Worm (Caenorhabditis elegans) whole organism, L1 larva: ENCODE data around the gene T28D6.7.

Experiments used
- C04F5.9 ChIP-seq: sonication (generic microtip); optimal IDR thresholded peaks from 2 replicates; lab custom pipeline; 2016; ENCODE audit warnings: missing genetic modification characterization, missing compliant biosample characterization
- aha-1 ChIP-seq: fragments of 150-350 bp; optimal IDR thresholded peaks from 2 replicates; lab custom pipeline; 2014; ENCODE audit warnings: missing biosample characterization, missing genetic modification characterization
- aly-2 ChIP-seq: fragments of 150-350 bp; optimal IDR thresholded peaks from 2 replicates; lab custom pipeline; 2014; ENCODE audit warnings: missing biosample characterization, missing genetic modification characterization
- blmp-1 ChIP-seq: fragments of 150-350 bp; optimal IDR thresholded peaks from 2 replicates; lab custom pipeline; 2014; ENCODE audit warnings: missing biosample characterization, missing genetic modification characterization
- ceh-63 ChIP-seq: fragments of 200-800 bp; sonication (Bioruptor generic); optimal IDR thresholded peaks from 2 replicates; lab custom pipeline; 2018; ENCODE audit warnings: mild to moderate bottlenecking, missing genetic modification characterization, missing compliant biosample characterization
- ceh-82 ChIP-seq, 3 experiments: fragments of 150-350 bp in 1 of 3; sonication (generic microtip) in 2 of 3; optimal IDR thresholded peaks; 2 replicates each; lab custom pipeline; 2014 to 2017; ENCODE audit warnings: missing biosample characterization in 3 of 3, missing genetic modification characterization in 3 of 3
- ceh-88 ChIP-seq: fragments of 200-800 bp; sonication (Bioruptor generic); IDR thresholded peaks from 2 replicates; pipeline ENCODE4 v1.3.6; 2022; ENCODE audit warnings: missing genetic modification characterization, missing compliant biosample characterization
- ceh-90 ChIP-seq: sonication (generic microtip); optimal IDR thresholded peaks from 2 replicates; lab custom pipeline; 2016; ENCODE audit warnings: missing genetic modification characterization, missing compliant biosample characterization
- ces-1 ChIP-seq: fragments of 150-350 bp; optimal IDR thresholded peaks from 2 replicates; lab custom pipeline; 2014; ENCODE audit warnings: missing biosample characterization, missing genetic modification reagents, missing genetic modification characterization
- dpl-1 ChIP-seq, 3 experiments: fragments of 150-350 bp in 2 of 3; sonication (generic microtip) in 1 of 3; optimal IDR thresholded peaks; 2 replicates each; lab custom pipeline; 2014 to 2017; ENCODE audit warnings: missing biosample characterization in 3 of 3, missing genetic modification characterization in 3 of 3, missing genetic modification reagents in 3 of 3
- dsc-1 ChIP-seq: sonication (generic microtip); optimal IDR thresholded peaks from 2 replicates; lab custom pipeline; 2016; ENCODE audit warnings: mild to moderate bottlenecking, missing genetic modification characterization, missing compliant biosample characterization
- efl-1 ChIP-seq, 4 experiments: fragments of 150-350 bp; optimal IDR thresholded peaks in 3 of 4; peaks in 1 of 4; 1 replicate in 1 of 4; 2 replicates in 3 of 4; lab custom pipeline; 2014; ENCODE audit warnings: missing biosample characterization in 2 of 4, missing genetic modification characterization in 2 of 4, missing genetic modification reagents in 2 of 4
- elt-2 ChIP-seq: sonication (generic microtip); optimal IDR thresholded peaks from 2 replicates; lab custom pipeline; 2016; ENCODE audit warnings: missing genetic modification characterization, mild to moderate bottlenecking, inconsistent platforms, missing compliant biosample characterization, missing genetic modification reagents
- elt-3 ChIP-seq, 6 experiments: fragments of 150-350 bp in 1 of 6; sonication (generic microtip); optimal IDR thresholded peaks; 2 replicates each; lab custom pipeline; 2017 to 2018; ENCODE audit warnings: missing biosample characterization in 6 of 6, missing genetic modification characterization in 6 of 6, inconsistent platforms in 1 of 6
- fkh-10 ChIP-seq: sonication (generic microtip); optimal IDR thresholded peaks from 2 replicates; lab custom pipeline; 2017; ENCODE audit warnings: missing biosample characterization, missing genetic modification reagents, missing genetic modification characterization
- hpl-2 ChIP-seq: fragments of 150-350 bp; optimal IDR thresholded peaks from 2 replicates; lab custom pipeline; 2014; ENCODE audit warnings: missing biosample characterization, missing genetic modification reagents, missing genetic modification characterization
- irx-1 ChIP-seq: sonication (generic microtip); optimal IDR thresholded peaks from 2 replicates; lab custom pipeline; 2016; ENCODE audit warnings: missing genetic modification characterization, missing compliant biosample characterization
- isw-1 ChIP-seq: fragments of 200-800 bp; sonication (Bioruptor generic); IDR thresholded peaks from 2 replicates; pipeline ENCODE4 v1.3.6; 2022; ENCODE audit warnings: missing genetic modification characterization, missing compliant biosample characterization
- lin-13 ChIP-seq: fragments of 150-350 bp; optimal IDR thresholded peaks from 2 replicates; lab custom pipeline; 2014; ENCODE audit warnings: missing biosample characterization, missing genetic modification reagents, missing genetic modification characterization
- lin-14 ChIP-seq: fragments of 200-800 bp; sonication (Bioruptor generic); optimal IDR thresholded peaks from 2 replicates; lab custom pipeline; 2018; ENCODE audit warnings: mild to moderate bottlenecking, missing genetic modification characterization, moderate library complexity, missing compliant biosample characterization
- lin-35 ChIP-seq, 2 experiments: fragments of 150-350 bp; optimal IDR thresholded peaks; 2 replicates each; lab custom pipeline; 2014; ENCODE audit warnings: missing biosample characterization in 2 of 2, missing genetic modification characterization in 2 of 2, missing genetic modification reagents in 2 of 2
- lir-3 ChIP-seq: sonication (generic microtip); optimal IDR thresholded peaks from 2 replicates; lab custom pipeline; 2016; ENCODE audit warnings: mild to moderate bottlenecking, missing genetic modification characterization, moderate library complexity, missing compliant biosample characterization; ENCODE audit not compliant: poor library complexity
- mab-9 ChIP-seq: fragments of 200-800 bp; sonication (Bioruptor generic); IDR thresholded peaks from 2 replicates; pipeline ENCODE4 v1.3.6; 2022; ENCODE audit warnings: missing genetic modification reagents, missing genetic modification characterization, missing compliant biosample characterization
- mep-1 ChIP-seq: fragments of 150-350 bp; optimal IDR thresholded peaks from 2 replicates; lab custom pipeline; 2014; ENCODE audit warnings: missing biosample characterization, missing genetic modification characterization
- nhr-11 ChIP-seq: fragments of 150-350 bp; optimal IDR thresholded peaks from 2 replicates; lab custom pipeline; 2014; ENCODE audit warnings: missing biosample characterization, missing genetic modification characterization
- nhr-19 ChIP-seq: fragments of 200-800 bp; sonication (Bioruptor generic); conservative IDR thresholded peaks from 2 replicates; pipeline ENCODE4 v1.3.6; 2022; ENCODE audit warnings: missing genetic modification characterization, missing compliant biosample characterization
- nhr-237 ChIP-seq: fragments of 150-350 bp; optimal IDR thresholded peaks from 2 replicates; lab custom pipeline; 2014; ENCODE audit warnings: missing biosample characterization, missing genetic modification characterization
- nhr-85 ChIP-seq: sonication (generic microtip); peaks from one replicate; lab custom pipeline; 2016; ENCODE audit warnings: missing genetic modification characterization, inconsistent platforms, missing compliant biosample characterization
- nhr-90 ChIP-seq: sonication (generic microtip); optimal IDR thresholded peaks from 2 replicates; lab custom pipeline; 2016; ENCODE audit warnings: mild to moderate bottlenecking, missing genetic modification characterization, missing compliant biosample characterization; ENCODE audit not compliant: poor library complexity
- pag-3 ChIP-seq: sonication (generic microtip); optimal IDR thresholded peaks from 2 replicates; lab custom pipeline; 2017; ENCODE audit warnings: missing genetic modification characterization, mild to moderate bottlenecking, missing compliant biosample characterization, antibody characterized with exemption, borderline replicate concordance; ENCODE audit not compliant: insufficient read depth
- pax-3 ChIP-seq: fragments of 200-800 bp; sonication (Bioruptor generic); optimal IDR thresholded peaks from 2 replicates; lab custom pipeline; 2018; ENCODE audit warnings: mild to moderate bottlenecking, missing genetic modification characterization, moderate library complexity, missing compliant biosample characterization
- pqm-1 ChIP-seq: sonication (generic microtip); optimal IDR thresholded peaks from 3 replicates; lab custom pipeline; 2017; ENCODE audit warnings: missing biosample characterization, missing genetic modification characterization
- snpc-4 ChIP-seq: fragments of 150-350 bp; optimal IDR thresholded peaks from 2 replicates; lab custom pipeline; 2014; ENCODE audit warnings: missing biosample characterization, missing genetic modification characterization
- snu-23 ChIP-seq: sonication (generic microtip); optimal IDR thresholded peaks from 2 replicates; lab custom pipeline; 2016; ENCODE audit warnings: missing genetic modification characterization, missing compliant biosample characterization
- sup-37 ChIP-seq: fragments of 200-800 bp; sonication (Bioruptor generic); optimal IDR thresholded peaks from 2 replicates; lab custom pipeline; 2018; ENCODE audit warnings: mild to moderate bottlenecking, missing genetic modification characterization, missing compliant biosample characterization
- zag-1 ChIP-seq: fragments of 150-350 bp; optimal IDR thresholded peaks from 2 replicates; lab custom pipeline; 2014; ENCODE audit warnings: missing biosample characterization, missing genetic modification characterization
- zip-4 ChIP-seq: fragments of 200-800 bp; sonication (Bioruptor generic); optimal IDR thresholded peaks from 2 replicates; lab custom pipeline; 2018; ENCODE audit warnings: mild to moderate bottlenecking, missing genetic modification characterization, moderate library complexity, missing compliant biosample characterization

T28D6.7 gene

ce11 chrIII:11360156-11360555 is 13.9 kb upstream of the T28D6.7 start, which contains the start of gene T28D6.4:
TSS of gene T28D6.4 (plus strand) at chrIII:11360456.
- TF ChIP-seq lin-14 (GFP tag; lab: Kevin White, UChicago) (peak; percentile 3), pqm-1 (no peak), pax-3 (tag; lab: Kevin White, UChicago) (no peak)

ce11 chrIII:11359422-11359821 is 13.1 kb upstream of the T28D6.7 start:
- no peak for TF ChIP-seq isw-1 (GFP tag; lab: Robert Waterston, UW)
- TF ChIP-seq nhr-237 (tag; lab: Kevin White, UChicago) = no peak
- no peak for TF ChIP-seq ceh-88
- no peak for TF ChIP-seq ces-1
- no peak for TF ChIP-seq mab-9 (GFP tag; lab: Robert Waterston, UW)
- TF ChIP-seq lir-3 = no peak
- no peak for TF ChIP-seq nhr-19 (GFP tag; lab: Robert Waterston, UW)
- no peak for TF ChIP-seq irx-1
- no peak for TF ChIP-seq aha-1 (tag; lab: Kevin White, UChicago)
- no peak for TF ChIP-seq ceh-82 (tag; optimal IDR thresholded peaks at IDR 0.05; lab: Kevin White, UChicago)
- no peak for TF ChIP-seq fkh-10
- TF ChIP-seq zip-4 = no peak

- TF ChIP-seq ceh-63 (GFP tag; lab: Kevin White, UChicago) (peak; percentile 29), sup-37 (GFP tag; lab: Kevin White, UChicago) (no peak), lin-14 (GFP tag; lab: Kevin White, UChicago) (peak; percentile 22)
These were observed 12.0 kb upstream of the T28D6.7 start for ce11 chrIII:11358273-11358672.

ce11 chrIII:11357418-11357817 is 11.1 kb upstream of the T28D6.7 start:
- TF ChIP-seq ceh-90 = no peak
- peak; percentile 16 for TF ChIP-seq blmp-1 (tag; lab: Kevin White, UChicago)
- TF ChIP-seq snu-23 (GFP tag; lab: Kevin White, UChicago) = no peak
- no peak for TF ChIP-seq snpc-4 (tag; lab: Kevin White, UChicago)
- no peak for TF ChIP-seq dpl-1 (GFP tag; optimal IDR thresholded peaks at IDR 0.05; lab: Kevin White, UChicago)
- peak; percentile 52 for TF ChIP-seq lin-14 (GFP tag; lab: Kevin White, UChicago)
- no peak for TF ChIP-seq mep-1 (tag; lab: Kevin White, UChicago)
- no peak for TF ChIP-seq zag-1
- no peak for TF ChIP-seq nhr-11 (tag; lab: Kevin White, UChicago)
- no peak for TF ChIP-seq mab-9 (GFP tag; lab: Robert Waterston, UW)
- no peak for TF ChIP-seq C04F5.9
- TF ChIP-seq nhr-90 (tag; lab: Kevin White, UChicago) = peak; percentile 22
- peak in 3 of 6 experiments; percentile 52 to 79 (median 64) for TF ChIP-seq elt-3 (tag; optimal IDR thresholded peaks at IDR 0.05; lab: Kevin White, UChicago)
- TF ChIP-seq lin-35 (GFP tag; optimal IDR thresholded peaks at IDR 0.05; lab: Kevin White, UChicago) = peak in 1 of 2 experiments; percentile 4
- no peak for TF ChIP-seq aly-2
- TF ChIP-seq pax-3 (tag; lab: Kevin White, UChicago) = no peak
- no peak for TF ChIP-seq pag-3 (tag; lab: Kevin White, UChicago)
- no peak for TF ChIP-seq dsc-1 (tag; lab: Kevin White, UChicago)
- no peak for TF ChIP-seq hpl-2 (GFP tag; lab: Kevin White, UChicago)
- no peak for TF ChIP-seq efl-1 (optimal IDR thresholded peaks at IDR 0.05; lab: Kevin White, UChicago)
- peak in 1 of 2 experiments; percentile 47 for TF ChIP-seq efl-1 (GFP tag; optimal IDR thresholded peaks at IDR 0.05 in 1 of 2; lab: Kevin White, UChicago)
- TF ChIP-seq lir-3 = no peak
- no peak for TF ChIP-seq elt-2 (tag; lab: Kevin White, UChicago)
- TF ChIP-seq lin-13 (GFP tag; lab: Kevin White, UChicago) = no peak
- no peak for TF ChIP-seq ceh-88
- no peak for TF ChIP-seq nhr-85 (tag; lab: Kevin White, UChicago)
- TF ChIP-seq, all 84 proteins: peak for 6
